Worm (Caenorhabditis elegans) whole organism, early embryonic: ENCODE measurements around the gene M01B2.10.
"Not testable (repeated sequence)": the region's sequence is repeated elsewhere in the genome, so short reads cannot be mapped to it uniquely, and the experiment has no call there.

Source experiments
- B0310.2 ChIP-seq: sonication (generic microtip); optimal IDR thresholded peaks from 2 replicates; lab custom pipeline; 2016; ENCODE audit warnings: mild to moderate bottlenecking, missing genetic modification characterization, missing compliant biosample characterization
- hnd-1 ChIP-seq: sonication (generic microtip); optimal IDR thresholded peaks from 2 replicates; lab custom pipeline; 2016; ENCODE audit warnings: missing genetic modification characterization, missing compliant biosample characterization
- pes-1 ChIP-seq: fragments of 200-800 bp; sonication (Bioruptor generic); IDR thresholded peaks from 2 replicates; pipeline ENCODE4 v1.3.6; 2022; ENCODE audit warnings: missing genetic modification reagents, missing genetic modification characterization, missing compliant biosample characterization

M01B2.10 gene

DNA sequence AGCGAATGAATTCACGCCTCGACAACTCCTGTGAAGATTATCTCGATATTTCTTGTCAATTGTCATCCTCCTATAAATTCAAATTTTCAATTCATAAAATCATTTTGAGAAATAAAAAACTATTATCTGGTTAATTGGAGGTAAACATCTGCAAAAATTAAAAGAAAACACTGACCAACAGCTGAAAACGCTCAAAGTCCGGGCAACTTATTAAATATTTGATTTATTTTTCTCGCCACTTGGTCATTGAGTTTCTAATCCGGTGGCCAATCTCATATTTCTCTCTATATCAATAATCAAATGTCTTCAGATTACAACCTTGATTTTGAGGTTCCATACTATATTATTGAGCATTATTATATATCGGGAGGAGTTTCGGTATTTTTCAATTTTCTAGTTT lies 50.4 kb downstream of the M01B2.10 start, which contains the start of gene sri-24:
TSS of gene sri-24 (plus strand) at position 301 of the 400 bp plus-strand sequence.
- TF ChIP-seq B0310.2 (tag; lab: Kevin White, UChicago); pes-1 (GFP tag; lab: Robert Waterston, UW); hnd-1: not testable (repeated sequence)
